Fruit fly (Drosophila melanogaster): ENCODE results near the gene CG34134.

Gene CG34134

dm6 chr2L:8163588-8164166, 26.9 kb downstream of the CG34134 start:
- TF ChIP-seq CG13204 (GFP tag; optimal IDR thresholded peaks at IDR 0.05) (no peak), Pif1B (GFP tag; optimal IDR thresholded peaks at IDR 0.05) (no peak), Pif1A (GFP tag; optimal IDR thresholded peaks at IDR 0.05) (no peak), CG8159 (tag; optimal IDR thresholded peaks at IDR 0.05) (no peak), CG32121 (GFP tag; IDR thresholded peaks at IDR 0.05) (no peak), fd96Ca (GFP tag; IDR thresholded peaks at IDR 0.05) (no peak), CG10348 (GFP tag; IDR thresholded peaks at IDR 0.05) (no peak), CG17806 (tag; optimal IDR thresholded peaks at IDR 0.05) (no peak), CG14655 (GFP tag; optimal IDR thresholded peaks at IDR 0.05) (no peak), CG34367 (tag; optimal IDR thresholded peaks at IDR 0.05) (no peak), gl (tag; optimal IDR thresholded peaks at IDR 0.05) (no peak), Snoo (tag; optimal IDR thresholded peaks at IDR 0.05) (no peak)

dm6 chr2L:8163025-8163351, 27.6 kb downstream of the CG34134 start, which contains the start of gene Piezo:
Gene Piezo, plus strand, starts transcription at chr2L:8163073.
- no peak for TF ChIP-seq CG12605 (GFP tag; IDR thresholded peaks at IDR 0.05)
- TF ChIP-seq gl (tag; optimal IDR thresholded peaks at IDR 0.05) = no peak
- TF ChIP-seq Ets98B (GFP tag; IDR thresholded peaks at IDR 0.05) = no peak
- no peak for TF ChIP-seq CG32121 (GFP tag; IDR thresholded peaks at IDR 0.05)
- no peak for TF ChIP-seq CG10348 (GFP tag; IDR thresholded peaks at IDR 0.05)
- TF ChIP-seq CG9948 (tag; optimal IDR thresholded peaks at IDR 0.05) = no peak
- TF ChIP-seq EcR (GFP tag; optimal IDR thresholded peaks at IDR 0.05) = no peak
- no peak for TF ChIP-seq Pif1B (GFP tag; optimal IDR thresholded peaks at IDR 0.05)
- TF ChIP-seq fd96Ca (GFP tag; IDR thresholded peaks at IDR 0.05) = no peak
- TF ChIP-seq CG14655 (GFP tag; optimal IDR thresholded peaks at IDR 0.05) = no peak
- TF ChIP-seq CG15710 (tag; optimal IDR thresholded peaks at IDR 0.05) = no peak
- no peak for TF ChIP-seq CG34367 (tag; optimal IDR thresholded peaks at IDR 0.05)
- no peak for TF ChIP-seq CG17806 (tag; optimal IDR thresholded peaks at IDR 0.05)
- TF ChIP-seq CG13204 (GFP tag; optimal IDR thresholded peaks at IDR 0.05) = no peak

DNA sequence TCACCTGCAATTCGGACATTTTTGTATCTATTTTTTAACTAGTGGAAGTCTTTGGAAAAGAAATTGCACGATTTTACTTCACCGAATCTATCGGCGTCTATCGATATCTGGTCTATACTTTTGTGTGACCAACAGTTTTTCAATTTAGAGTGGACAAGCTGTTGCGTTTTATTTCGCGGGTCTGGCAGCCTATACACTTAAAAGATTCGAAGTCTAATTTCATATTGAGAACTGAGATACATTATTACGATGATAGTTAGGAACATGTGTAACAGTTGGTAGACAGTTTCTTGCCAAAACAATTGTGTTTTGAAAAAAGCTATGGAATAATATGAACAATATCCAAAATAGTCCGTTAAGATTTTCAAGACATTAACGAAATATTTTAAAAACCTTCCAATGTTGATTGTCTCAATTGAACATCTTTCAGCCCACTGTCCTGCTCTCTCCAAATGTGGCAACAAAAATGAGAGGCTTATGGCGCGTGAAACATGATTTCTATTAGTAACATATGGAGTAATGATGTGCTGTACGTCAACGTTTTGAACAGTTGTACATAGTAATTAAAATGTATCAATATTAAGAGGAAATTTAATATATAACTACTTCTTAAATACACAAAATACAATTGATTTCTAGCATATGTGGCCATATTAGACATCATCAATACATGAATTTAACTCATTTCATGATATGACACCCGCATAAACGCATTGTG, 28.1 kb downstream of the CG34134 start, which contains the start of gene Acbp1:
TSS of gene Acbp1 (minus strand) at position 146 of the 718 bp plus-strand sequence.
- TF ChIP-seq CG17806 (tag; optimal IDR thresholded peaks at IDR 0.05) (peak; percentile 97), CG14655 (GFP tag; optimal IDR thresholded peaks at IDR 0.05) (peak; percentile 97), Pif1A (GFP tag; optimal IDR thresholded peaks at IDR 0.05) (peak; percentile 95), Pif1B (GFP tag; optimal IDR thresholded peaks at IDR 0.05) (peak; percentile 98), CG13204 (GFP tag; optimal IDR thresholded peaks at IDR 0.05) (peak; percentile 93), CG32121 (GFP tag; IDR thresholded peaks at IDR 0.05) (peak; percentile 93), gl (tag; optimal IDR thresholded peaks at IDR 0.05) (peak; percentile 93), CG34367 (tag; optimal IDR thresholded peaks at IDR 0.05) (peak; percentile 96), CG4496 (GFP tag; IDR thresholded peaks at IDR 0.05) (peak; percentile 97), CG12605 (GFP tag; IDR thresholded peaks at IDR 0.05) (peak; percentile 91), rn (GFP tag; IDR thresholded peaks at IDR 0.05) (peak; percentile 56), D1 (tag; optimal IDR thresholded peaks at IDR 0.05) (peak; percentile 96), CG9948 (tag; optimal IDR thresholded peaks at IDR 0.05) (peak; percentile 95), CG8301 (tag; optimal IDR thresholded peaks at IDR 0.05) (peak; percentile 98), EcR (GFP tag; optimal IDR thresholded peaks at IDR 0.05) (peak; percentile 87), fd96Ca (GFP tag; IDR thresholded peaks at IDR 0.05) (peak; percentile 89), CG8159 (tag; optimal IDR thresholded peaks at IDR 0.05) (peak; percentile 99), CG10348 (GFP tag; IDR thresholded peaks at IDR 0.05) (peak; percentile 54; the same call in 1 of the 2 replicates), Snoo (tag; optimal IDR thresholded peaks at IDR 0.05) (peak; percentile 97), CG15710 (tag; optimal IDR thresholded peaks at IDR 0.05) (peak; percentile 97), Ets98B (GFP tag; IDR thresholded peaks at IDR 0.05) (peak; percentile 96)

DNA sequence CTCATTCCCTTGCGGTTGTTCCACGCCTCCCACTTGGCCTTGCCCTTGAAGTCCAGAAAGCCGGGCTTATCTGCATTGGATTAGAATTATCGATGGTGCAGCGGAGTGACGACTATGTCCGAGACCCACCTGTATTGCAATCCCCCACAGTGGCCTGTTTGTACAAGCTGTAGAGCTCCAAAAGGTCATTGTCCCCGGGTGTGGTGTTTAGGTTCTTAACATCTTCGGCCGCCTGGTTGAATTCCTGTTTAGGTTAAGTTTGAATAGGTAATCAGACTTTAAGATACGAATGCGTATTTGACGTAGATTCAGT, 28.6 kb downstream of the CG34134 start:
- TF ChIP-seq CG12605 (GFP tag; IDR thresholded peaks at IDR 0.05) = no peak
- TF ChIP-seq EcR (GFP tag; optimal IDR thresholded peaks at IDR 0.05) = peak; percentile 99

dm6 chr2L:8159498-8159897, 31.1 kb downstream of the CG34134 start, which contains the start of the genes PAPLA1 and Rbsn-5:
Gene PAPLA1, minus strand, starts transcription at chr2L:8159638.
Gene Rbsn-5, plus strand, starts transcription at chr2L:8159832.
- TF ChIP-seq CG8159 (tag; optimal IDR thresholded peaks at IDR 0.05) = peak; percentile 92
- TF ChIP-seq Pif1B (GFP tag; optimal IDR thresholded peaks at IDR 0.05) = peak; percentile 88
- peak; percentile 92 for TF ChIP-seq fd96Ca (GFP tag; IDR thresholded peaks at IDR 0.05)
- peak; percentile 89 for TF ChIP-seq CG14655 (GFP tag; optimal IDR thresholded peaks at IDR 0.05)
- peak; percentile 69; the same call in 1 of the 2 replicates for TF ChIP-seq CG10348 (GFP tag; IDR thresholded peaks at IDR 0.05)
- TF ChIP-seq CG4496 (GFP tag; IDR thresholded peaks at IDR 0.05) = peak; percentile 89
- peak; percentile 75 for TF ChIP-seq gl (tag; optimal IDR thresholded peaks at IDR 0.05)
- peak; percentile 80 for TF ChIP-seq CG32121 (GFP tag; IDR thresholded peaks at IDR 0.05)
- peak; percentile 90 for TF ChIP-seq CG8301 (tag; optimal IDR thresholded peaks at IDR 0.05)
- peak; percentile 90 for TF ChIP-seq Snoo (tag; optimal IDR thresholded peaks at IDR 0.05)
- TF ChIP-seq Ets98B (GFP tag; IDR thresholded peaks at IDR 0.05) = peak; percentile 87
- peak; percentile 87 for TF ChIP-seq CG34367 (tag; optimal IDR thresholded peaks at IDR 0.05)
- peak; percentile 94 for TF ChIP-seq CG17806 (tag; optimal IDR thresholded peaks at IDR 0.05)
- peak; percentile 94 for TF ChIP-seq Pif1A (GFP tag; optimal IDR thresholded peaks at IDR 0.05)
- TF ChIP-seq CG12605 (GFP tag; IDR thresholded peaks at IDR 0.05) = peak; percentile 76
- TF ChIP-seq EcR (GFP tag; optimal IDR thresholded peaks at IDR 0.05) = peak; percentile 68
- TF ChIP-seq CG9948 (tag; optimal IDR thresholded peaks at IDR 0.05) = peak; percentile 91
- peak; percentile 72 for TF ChIP-seq D1 (tag; optimal IDR thresholded peaks at IDR 0.05)
- TF ChIP-seq CG13204 (GFP tag; optimal IDR thresholded peaks at IDR 0.05) = peak; percentile 59
- TF ChIP-seq CG15710 (tag; optimal IDR thresholded peaks at IDR 0.05) = peak; percentile 90
- peak; percentile 92 for TF ChIP-seq rn (GFP tag; IDR thresholded peaks at IDR 0.05)

Measured in whole organism, pupa.